Worm (Caenorhabditis elegans) whole organism, early embryonic: Measurements from ENCODE around the gene acc-1.

Experiments
- B0310.2 ChIP-seq: sonication (generic microtip); optimal IDR thresholded peaks from 2 replicates; lab custom pipeline; 2016; ENCODE audit warnings: mild to moderate bottlenecking, missing genetic modification characterization, missing compliant biosample characterization
- F13C5.2 ChIP-seq: sonication (generic microtip); optimal IDR thresholded peaks from 2 replicates; lab custom pipeline; 2017; ENCODE audit warnings: mild to moderate bottlenecking, missing genetic modification characterization, inconsistent platforms, missing compliant biosample characterization
- aly-1 ChIP-seq: sonication (generic microtip); optimal IDR thresholded peaks from 2 replicates; lab custom pipeline; 2016; ENCODE audit warnings: missing genetic modification characterization, missing compliant biosample characterization
- ama-1 ChIP-seq: fragments of 150-350 bp; optimal IDR thresholded peaks from 2 replicates; lab custom pipeline; 2014
- ceh-36 ChIP-seq: sonication (generic microtip); optimal IDR thresholded peaks from 2 replicates; lab custom pipeline; 2016; ENCODE audit warnings: missing genetic modification characterization, inconsistent platforms, missing compliant biosample characterization
- ets-7 ChIP-seq: sonication (generic microtip); optimal IDR thresholded peaks from 2 replicates; lab custom pipeline; 2016; ENCODE audit warnings: missing genotype, missing genetic modification characterization, missing compliant biosample characterization
- flt-1 ChIP-seq: fragments of 200-800 bp; sonication (Bioruptor generic); IDR thresholded peaks from 2 replicates; pipeline ENCODE4 v1.3.6; 2022; ENCODE audit warnings: missing genetic modification characterization, missing compliant biosample characterization
- hmbx-1 ChIP-seq: sonication (generic microtip); optimal IDR thresholded peaks from 2 replicates; lab custom pipeline; 2016; ENCODE audit warnings: mild to moderate bottlenecking, missing genetic modification characterization, missing compliant biosample characterization
- hmg-4 ChIP-seq: fragments of 200-800 bp; sonication (Bioruptor generic); optimal IDR thresholded peaks from 2 replicates; lab custom pipeline; 2018; ENCODE audit warnings: mild to moderate bottlenecking, missing genetic modification characterization, missing compliant biosample characterization
- pes-1 ChIP-seq: fragments of 200-800 bp; sonication (Bioruptor generic); IDR thresholded peaks from 2 replicates; pipeline ENCODE4 v1.3.6; 2022; ENCODE audit warnings: missing genetic modification reagents, missing genetic modification characterization, missing compliant biosample characterization
- scrt-1 ChIP-seq: fragments of 200-800 bp; sonication (Bioruptor generic); IDR thresholded peaks from 2 replicates; pipeline ENCODE4 v1.3.6; 2022; ENCODE audit warnings: missing genetic modification characterization, missing compliant biosample characterization
- sea-1 ChIP-seq: fragments of 200-800 bp; sonication (Bioruptor generic); conservative IDR thresholded peaks from 2 replicates; pipeline ENCODE4 v1.3.6; 2022; ENCODE audit warnings: missing genetic modification characterization, missing compliant biosample characterization
- tbx-37 ChIP-seq: fragments of 200-800 bp; sonication (Bioruptor generic); conservative IDR thresholded peaks from 2 replicates; pipeline ENCODE4 v1.3.6; 2022; ENCODE audit warnings: missing genetic modification reagents, missing genetic modification characterization, missing compliant biosample characterization
- tra-4 ChIP-seq: sonication (generic microtip); optimal IDR thresholded peaks from 2 replicates; lab custom pipeline; 2017; ENCODE audit warnings: missing genetic modification characterization, missing compliant biosample characterization

ce11 chrIV:9667084-9667483, 9.2 kb downstream of the acc-1 start:
- TF ChIP-seq ama-1 (lab: Kevin White, UChicago) (no peak), scrt-1 (GFP tag; lab: Robert Waterston, UW) (no peak), tra-4 (tag; lab: Kevin White, UChicago) (no peak), aly-1 (tag; lab: Kevin White, UChicago) (no peak), sea-1 (no peak), hmg-4 (no peak), flt-1 (no peak), B0310.2 (no peak), ceh-36 (tag; lab: Kevin White, UChicago) (no peak), hmbx-1 (tag; lab: Kevin White, UChicago) (no peak), tbx-37 (GFP tag; lab: Robert Waterston, UW) (no peak), F13C5.2 (tag; lab: Kevin White, UChicago) (no peak), ets-7 (tag; lab: Kevin White, UChicago) (no peak), pes-1 (GFP tag; lab: Robert Waterston, UW) (no peak)
